Fruit fly (Drosophila melanogaster) whole organism, embryonic: ENCODE data around the gene CG44037.

ENCODE experiments used
- Blimp-1 ChIP-seq: fragments of 200-800 bp; sonication (Bioruptor generic); optimal IDR thresholded peaks from 3 replicates; lab custom pipeline; 2018; ENCODE audit warnings: missing biosample characterization, missing genetic modification characterization, mild to moderate bottlenecking, moderate library complexity, missing genetic modification reagents
- CG10274 ChIP-seq: fragments of 200-800 bp; sonication (Bioruptor generic); optimal IDR thresholded peaks from 3 replicates; lab custom pipeline; 2017; ENCODE audit warnings: missing biosample characterization, mild to moderate bottlenecking, missing genetic modification characterization
- CG10321 ChIP-seq: fragments of 200-800 bp; sonication (Bioruptor generic); IDR thresholded peaks from 2 replicates; pipeline ENCODE4 v1.3.6; 2022; ENCODE audit warnings: missing biosample characterization, missing genetic modification characterization
- CG11723 ChIP-seq: fragments of 200-800 bp; sonication (Bioruptor generic); optimal IDR thresholded peaks from 2 replicates; lab custom pipeline; 2017; ENCODE audit warnings: missing biosample characterization, mild to moderate bottlenecking, missing genetic modification characterization
- CG12299 ChIP-seq: fragments of 200-800 bp; sonication (Bioruptor generic); optimal IDR thresholded peaks from 2 replicates; lab custom pipeline; 2018; ENCODE audit warnings: missing biosample characterization, mild to moderate bottlenecking, missing genetic modification characterization
- CG12659 ChIP-seq: fragments of 200-800 bp; sonication (Bioruptor generic); optimal IDR thresholded peaks from 3 replicates; lab custom pipeline; 2017; ENCODE audit warnings: mild to moderate bottlenecking, missing biosample characterization, missing genetic modification reagents, missing genetic modification characterization
- CG12769 ChIP-seq: fragments of 200-800 bp; sonication (Bioruptor generic); optimal IDR thresholded peaks from 2 replicates; lab custom pipeline; 2019; ENCODE audit warnings: missing biosample characterization, mild to moderate bottlenecking, missing genetic modification characterization, moderate library complexity
- CG13424 ChIP-seq: fragments of 200-800 bp; sonication (Bioruptor generic); optimal IDR thresholded peaks from 2 replicates; lab custom pipeline; 2019; ENCODE audit warnings: missing biosample characterization, mild to moderate bottlenecking, missing genetic modification characterization, moderate library complexity
- CG14860 ChIP-seq: fragments of 200-800 bp; sonication (Bioruptor generic); IDR thresholded peaks from 3 replicates; pipeline ENCODE4 v1.3.6; 2022; ENCODE audit warnings: missing biosample characterization, missing genetic modification characterization; ENCODE audit not compliant: partially characterized antibody
- CG16815 ChIP-seq: fragments of 200-800 bp; sonication (Bioruptor generic); optimal IDR thresholded peaks from 3 replicates; lab custom pipeline; 2017; ENCODE audit warnings: missing biosample characterization, mild to moderate bottlenecking, missing genetic modification characterization
- CG17829 ChIP-seq: fragments of 200-800 bp; optimal IDR thresholded peaks from 2 replicates; lab custom pipeline; 2019; ENCODE audit warnings: missing biosample characterization, mild to moderate bottlenecking, missing genetic modification characterization, moderate library complexity
- CG18619 ChIP-seq: fragments of 200-800 bp; sonication (Bioruptor generic); optimal IDR thresholded peaks from 3 replicates; lab custom pipeline; 2017; ENCODE audit warnings: missing biosample characterization, mild to moderate bottlenecking, missing genetic modification characterization
- CG31388 ChIP-seq: fragments of 200-800 bp; sonication (Bioruptor generic); optimal IDR thresholded peaks from 2 replicates; lab custom pipeline; 2016; ENCODE audit warnings: missing biosample characterization, missing genetic modification characterization
- CG3281 ChIP-seq: fragments of 200-800 bp; sonication (Bioruptor generic); optimal IDR thresholded peaks from 3 replicates; lab custom pipeline; 2017; ENCODE audit warnings: missing biosample characterization, mild to moderate bottlenecking, missing genetic modification characterization
- CG3407 ChIP-seq: fragments of 200-800 bp; sonication (Bioruptor generic); optimal IDR thresholded peaks from 2 replicates; lab custom pipeline; 2018; ENCODE audit warnings: missing biosample characterization, mild to moderate bottlenecking, missing genetic modification characterization
- CG42726 ChIP-seq: fragments of 200-800 bp; sonication (Bioruptor generic); IDR thresholded peaks from 2 replicates; pipeline ENCODE4 v1.3.6; 2022; ENCODE audit warnings: missing biosample characterization, missing genetic modification characterization; ENCODE audit not compliant: partially characterized antibody
- CG4404 ChIP-seq: fragments of 200-800 bp; sonication (Bioruptor generic); IDR thresholded peaks from 2 replicates; pipeline ENCODE4 v1.3.6; 2022; ENCODE audit warnings: missing biosample characterization, missing genetic modification characterization
- CG6765 ChIP-seq: fragments of 200-800 bp; sonication (Bioruptor generic); optimal IDR thresholded peaks from 3 replicates; lab custom pipeline; 2017; ENCODE audit warnings: missing biosample characterization, mild to moderate bottlenecking, missing genetic modification characterization
- CG6854 ChIP-seq: fragments of 200-800 bp; sonication (Bioruptor generic); optimal IDR thresholded peaks from 3 replicates; lab custom pipeline; 2017; ENCODE audit warnings: missing biosample characterization, mild to moderate bottlenecking, missing genetic modification characterization
- CG9876 ChIP-seq: fragments of 200-800 bp; sonication (Bioruptor generic); optimal IDR thresholded peaks from 2 replicates; lab custom pipeline; 2016; ENCODE audit warnings: missing biosample characterization, missing genetic modification characterization
- CTCF ChIP-seq: fragments of 200-800 bp; sonication (Bioruptor generic); optimal IDR thresholded peaks from 2 replicates; lab custom pipeline; 2017; ENCODE audit warnings: missing biosample characterization, mild to moderate bottlenecking, missing genetic modification characterization, moderate library complexity
- Dll ChIP-seq: fragments of 200-800 bp; sonication (Bioruptor generic); IDR thresholded peaks from 4 replicates; pipeline ENCODE4 v1.3.6; 2022; ENCODE audit warnings: missing biosample characterization, missing genetic modification characterization; ENCODE audit not compliant: partially characterized antibody
- Drgx ChIP-seq: fragments of 200-800 bp; sonication (Bioruptor generic); IDR thresholded peaks from 2 replicates; pipeline ENCODE4 v1.3.6; 2022; ENCODE audit warnings: missing biosample characterization, missing genetic modification characterization
- H2.0 ChIP-seq: fragments of 200-800 bp; sonication (Bioruptor generic); IDR thresholded peaks from 2 replicates; pipeline ENCODE4 v1.3.6; 2022; ENCODE audit warnings: missing biosample characterization, missing genetic modification characterization
- HLH4C ChIP-seq: fragments of 200-800 bp; sonication (Bioruptor generic); IDR thresholded peaks from 3 replicates; pipeline ENCODE4 v1.3.6; 2022; ENCODE audit warnings: missing biosample characterization, missing genetic modification characterization; ENCODE audit not compliant: partially characterized antibody
- HmgD ChIP-seq: fragments of 200-800 bp; sonication (Bioruptor generic); optimal IDR thresholded peaks from 3 replicates; lab custom pipeline; 2016; ENCODE audit warnings: missing biosample characterization, missing genetic modification characterization
- Kr ChIP-seq: fragments of 200-800 bp; sonication (Bioruptor generic); optimal IDR thresholded peaks from 2 replicates; lab custom pipeline; 2017; ENCODE audit warnings: missing biosample characterization, mild to moderate bottlenecking, missing genetic modification characterization
- Lhr ChIP-seq: fragments of 200-800 bp; sonication (Bioruptor generic); optimal IDR thresholded peaks from 3 replicates; lab custom pipeline; 2017; ENCODE audit warnings: mild to moderate bottlenecking, missing biosample characterization, missing genetic modification reagents, missing genetic modification characterization
- MBD-R2 ChIP-seq: fragments of 200-800 bp; sonication (Bioruptor generic); IDR thresholded peaks from 2 replicates; pipeline ENCODE4 v1.3.6; 2022; ENCODE audit warnings: missing biosample characterization, missing genetic modification characterization
- MESR4 ChIP-seq: fragments of 200-800 bp; sonication (Bioruptor generic); optimal IDR thresholded peaks from 2 replicates; lab custom pipeline; 2018; ENCODE audit warnings: missing biosample characterization, mild to moderate bottlenecking, missing genetic modification characterization, moderate library complexity
- Oli ChIP-seq: fragments of 200-800 bp; sonication (Bioruptor generic); optimal IDR thresholded peaks from 2 replicates; lab custom pipeline; 2018; ENCODE audit warnings: missing biosample characterization, mild to moderate bottlenecking, missing genetic modification characterization, moderate library complexity
- Optix ChIP-seq: fragments of 200-800 bp; sonication (Bioruptor generic); IDR thresholded peaks from 3 replicates; pipeline ENCODE4 v1.3.6; 2022; ENCODE audit warnings: missing biosample characterization, missing genetic modification characterization
- Scr ChIP-seq: fragments of 200-800 bp; sonication (Bioruptor generic); IDR thresholded peaks from 2 replicates; pipeline ENCODE4 v1.3.6; 2022; ENCODE audit warnings: missing biosample characterization, missing genetic modification characterization; ENCODE audit not compliant: partially characterized antibody
- Sin3A ChIP-seq: fragments of >200 bp; optimal IDR thresholded peaks from 2 replicates; lab custom pipeline; 2018
- Spps ChIP-seq: fragments of 200-800 bp; sonication (Bioruptor generic); optimal IDR thresholded peaks from 2 replicates; lab custom pipeline; 2018; ENCODE audit warnings: missing biosample characterization, mild to moderate bottlenecking, missing genetic modification characterization
- ab ChIP-seq: fragments of 200-800 bp; sonication (Bioruptor generic); optimal IDR thresholded peaks from 2 replicates; lab custom pipeline; 2016; ENCODE audit warnings: missing biosample characterization, missing genetic modification characterization
- bbx ChIP-seq: fragments of 200-800 bp; sonication (Bioruptor generic); IDR thresholded peaks from 2 replicates; pipeline ENCODE4 v1.3.6; 2022; ENCODE audit warnings: missing biosample characterization, missing genetic modification characterization; ENCODE audit not compliant: partially characterized antibody
- da ChIP-seq: fragments of 200-800 bp; sonication (Bioruptor generic); optimal IDR thresholded peaks from 2 replicates; lab custom pipeline; 2016; ENCODE audit warnings: missing biosample characterization, missing genetic modification characterization
- dimm ChIP-seq: fragments of 200-800 bp; sonication (Bioruptor generic); IDR thresholded peaks from 2 replicates; pipeline ENCODE4 v1.3.6; 2022; ENCODE audit warnings: missing biosample characterization, missing genetic modification characterization
- gcm ChIP-seq: fragments of 200-800 bp; sonication (Bioruptor generic); optimal IDR thresholded peaks from 2 replicates; lab custom pipeline; 2019; ENCODE audit warnings: missing biosample characterization, mild to moderate bottlenecking, missing genetic modification characterization, moderate library complexity
- gsb-n ChIP-seq: fragments of 200-800 bp; sonication (Bioruptor generic); optimal IDR thresholded peaks from 3 replicates; lab custom pipeline; 2018; ENCODE audit warnings: missing biosample characterization, mild to moderate bottlenecking, missing genetic modification characterization
- insv ChIP-seq, 2 experiments: fragments of 200-800 bp; sonication (Bioruptor generic); optimal IDR thresholded peaks; 3 replicates each; lab custom pipeline; 2016 to 2018; ENCODE audit warnings: missing biosample characterization in 2 of 2, missing genetic modification characterization in 2 of 2
- lab ChIP-seq: fragments of 200-800 bp; sonication (Bioruptor generic); optimal IDR thresholded peaks from 3 replicates; lab custom pipeline; 2017; ENCODE audit warnings: missing biosample characterization, missing genetic modification characterization, mild to moderate bottlenecking, moderate library complexity, missing genetic modification reagents
- mam ChIP-seq: fragments of 200-800 bp; sonication (Bioruptor generic); optimal IDR thresholded peaks from 3 replicates; lab custom pipeline; 2016; ENCODE audit warnings: missing biosample characterization, missing genetic modification characterization
- pros ChIP-seq: fragments of 200-800 bp; sonication (Bioruptor generic); optimal IDR thresholded peaks from 3 replicates; lab custom pipeline; 2019; ENCODE audit warnings: missing biosample characterization, mild to moderate bottlenecking, missing genetic modification characterization, moderate library complexity
- rib ChIP-seq: fragments of 200-800 bp; sonication (Bioruptor generic); IDR thresholded peaks from 2 replicates; pipeline ENCODE4 v1.3.6; 2022; ENCODE audit warnings: missing biosample characterization, missing genetic modification characterization
- run ChIP-seq: fragments of 200-800 bp; sonication (Bioruptor generic); optimal IDR thresholded peaks from 3 replicates; lab custom pipeline; 2018; ENCODE audit warnings: missing biosample characterization, mild to moderate bottlenecking, missing genetic modification characterization
- sr ChIP-seq: fragments of 200-800 bp; sonication (Bioruptor generic); IDR thresholded peaks from 3 replicates; pipeline ENCODE4 v1.3.6; 2022; ENCODE audit warnings: missing biosample characterization, missing genetic modification characterization
- ttk ChIP-seq: fragments of 200-800 bp; sonication (Bioruptor generic); IDR thresholded peaks from 2 replicates; pipeline ENCODE4 v2.1.2; 2022; ENCODE audit warnings: missing biosample characterization, missing genetic modification characterization
- vvl ChIP-seq: fragments of 200-800 bp; sonication (Bioruptor generic); IDR thresholded peaks from 2 replicates; pipeline ENCODE4 v1.3.6; 2022; ENCODE audit warnings: missing biosample characterization, missing genetic modification characterization
- zen2 ChIP-seq: fragments of 200-800 bp; sonication (Bioruptor generic); IDR thresholded peaks from 3 replicates; pipeline ENCODE4 v1.3.6; 2022; ENCODE audit warnings: missing biosample characterization, missing genetic modification characterization; ENCODE audit not compliant: partially characterized antibody

The CG44037 gene

DNA sequence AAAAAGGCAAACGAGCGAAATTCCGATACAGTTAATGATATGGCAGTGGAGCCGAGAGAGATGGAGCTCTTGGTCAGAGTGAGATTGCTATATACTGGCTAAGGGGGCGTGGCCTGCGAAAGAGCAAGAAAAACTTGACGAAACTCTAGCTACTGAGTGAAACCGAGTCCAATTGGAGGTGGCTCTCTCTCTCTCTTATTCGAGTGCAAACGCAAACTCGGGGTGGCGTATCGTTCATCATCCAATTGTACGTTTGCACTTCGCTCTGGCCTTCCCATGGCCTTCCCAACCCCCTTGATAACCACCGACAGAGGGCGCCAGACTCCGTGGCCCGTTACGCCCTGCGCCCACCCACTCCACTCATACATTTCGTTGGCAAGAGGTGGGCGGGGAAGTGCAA lies 20.5 kb downstream of the CG44037 start (continued):
- no peak for TF ChIP-seq CG6765 (GFP tag; lab: Kevin White, UChicago)
- TF ChIP-seq Sin3A: no peak
- TF ChIP-seq lab (GFP tag; lab: Kevin White, UChicago): no peak
- TF ChIP-seq zen2: 0 out of 3 replicates have a peak, but pooled peaks have one; percentile 34
- no peak for TF ChIP-seq CG17829 (tag; lab: Kevin White, UChicago)
- TF ChIP-seq bbx (GFP tag; lab: Robert Waterston, UW): peak; percentile 30; the same call in 1 of the 2 replicates
- no peak for TF ChIP-seq CG42726
- TF ChIP-seq Kr (GFP tag; lab: Kevin White, UChicago): no peak
- no peak for TF ChIP-seq Spps (tag; lab: Kevin White, UChicago)
- TF ChIP-seq dimm: no peak
- no peak for TF ChIP-seq HmgD
- TF ChIP-seq MBD-R2: no peak
- TF ChIP-seq da (GFP tag; lab: Kevin White, UChicago): no peak
- no peak for TF ChIP-seq CG11723
- no peak for TF ChIP-seq CG12299
- TF ChIP-seq CG3407 (GFP tag; lab: Kevin White, UChicago): no peak
- no peak for TF ChIP-seq Drgx (GFP tag; lab: Robert Waterston, UW)
- no peak for TF ChIP-seq H2.0 (GFP tag; lab: Robert Waterston, UW)
- no peak for TF ChIP-seq CG31388
- TF ChIP-seq CG18619 (GFP tag; lab: Kevin White, UChicago): no peak
- no peak for TF ChIP-seq CG9876
- TF ChIP-seq CG3281 (GFP tag; lab: Kevin White, UChicago): no peak
- TF ChIP-seq mam (GFP tag; lab: Kevin White, UChicago): no peak
- TF ChIP-seq ab (GFP tag; lab: Kevin White, UChicago): no peak
- TF ChIP-seq Scr: peak; percentile 28; the same call in 1 of the 2 replicates
- TF ChIP-seq gcm (GFP tag; lab: Kevin White, UChicago): no peak
- no peak for TF ChIP-seq Dll (GFP tag; lab: Robert Waterston, UW)
- TF ChIP-seq CG12769 (tag; lab: Kevin White, UChicago): no peak
- no peak for TF ChIP-seq CG12659
- peak; percentile 87 for TF ChIP-seq CTCF
- TF ChIP-seq Optix (GFP tag; lab: Robert Waterston, UW): no peak

DNA sequence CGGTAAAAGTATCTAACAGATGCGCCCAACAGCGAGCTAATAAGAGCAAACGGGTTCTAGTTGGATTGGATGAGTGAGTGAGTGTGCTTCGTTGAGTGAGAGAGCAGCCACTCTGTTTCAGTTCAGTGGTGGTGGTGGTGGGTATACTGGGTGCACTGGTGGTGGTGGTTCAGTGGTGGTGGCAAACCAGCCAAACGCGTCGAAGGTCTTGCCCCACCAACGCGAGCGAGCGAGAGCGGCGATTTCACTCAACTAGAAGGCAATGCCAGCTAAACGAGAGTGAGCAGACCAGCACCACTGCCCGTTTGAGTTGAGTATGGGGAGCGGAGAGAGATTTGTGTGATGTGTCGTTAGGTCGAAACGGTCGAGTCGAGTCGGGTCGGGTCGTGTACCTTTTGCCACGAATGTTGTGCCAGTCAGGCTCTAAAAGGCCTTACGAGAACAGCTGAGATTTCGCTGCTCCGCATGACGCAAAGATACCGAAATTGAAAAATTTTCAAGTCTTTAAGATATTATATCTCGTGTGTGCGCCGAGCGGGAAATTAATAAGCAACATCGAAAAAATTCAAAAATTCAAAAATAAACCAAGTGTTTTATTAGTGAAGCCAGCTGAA lies 22.3 kb downstream of the CG44037 start:
- TF ChIP-seq rib (GFP tag; lab: Robert Waterston, UW): no peak
- peak; percentile 54 for TF ChIP-seq CTCF
- no peak for TF ChIP-seq CG13424
- TF ChIP-seq ttk: no peak
- peak; percentile 26; the same call in 1 of the 3 replicates for TF ChIP-seq sr (GFP tag; lab: Robert Waterston, UW)
- no peak for TF ChIP-seq CG6854 (GFP tag; lab: Kevin White, UChicago)
- TF ChIP-seq Blimp-1 (GFP tag; lab: Kevin White, UChicago): no peak
- TF ChIP-seq vvl (GFP tag; lab: Robert Waterston, UW): peak; percentile 70
- no peak for TF ChIP-seq CG18619 (GFP tag; lab: Kevin White, UChicago)
- TF ChIP-seq Dll (GFP tag; lab: Robert Waterston, UW): peak; percentile 49; the same call in 1 of the 4 replicates
- no peak for TF ChIP-seq CG4404 (GFP tag; lab: Robert Waterston, UW)
- TF ChIP-seq CG10274 (GFP tag; lab: Kevin White, UChicago): no peak
- no peak for TF ChIP-seq Lhr
- peak; percentile 80 to 96 for TF ChIP-seq insv (GFP tag; optimal IDR thresholded peaks at IDR 0.05; lab: Kevin White, UChicago)
- TF ChIP-seq run (tag; lab: Kevin White, UChicago): no peak
- no peak for TF ChIP-seq MESR4
- 0 out of 3 replicates have a peak, but pooled peaks have one; percentile 50 for TF ChIP-seq CG14860 (GFP tag; lab: Robert Waterston, UW)
- TF ChIP-seq gsb-n (tag; lab: Kevin White, UChicago): no peak
- peak; percentile 65; the same call in 2 of the 3 replicates for TF ChIP-seq HLH4C (GFP tag; lab: Robert Waterston, UW)
- TF ChIP-seq pros: peak; percentile 1
- no peak for TF ChIP-seq CG16815 (GFP tag; lab: Kevin White, UChicago)
- TF ChIP-seq Oli (tag; lab: Kevin White, UChicago): no peak
- peak; percentile 96 for TF ChIP-seq CG10321
